Worm (Caenorhabditis elegans) whole organism, L4/young adult: Measurements from ENCODE around the gene C48D1.9.

Experiments used
- W03F9.2 ChIP-seq: fragments of 150-350 bp; optimal IDR thresholded peaks from 2 replicates; lab custom pipeline; 2014; ENCODE audit warnings: missing biosample characterization, missing genetic modification characterization
- dao-5 ChIP-seq: sonication (generic microtip); optimal IDR thresholded peaks from 2 replicates; lab custom pipeline; 2016; ENCODE audit warnings: missing genotype, missing genetic modification characterization, moderate library complexity, missing compliant biosample characterization
- him-1 ChIP-seq: sonication (generic microtip); optimal IDR thresholded peaks from 2 replicates; lab custom pipeline; 2016; ENCODE audit warnings: missing genotype, missing genetic modification reagents, missing genetic modification characterization, missing compliant biosample characterization

ce11 chrIV:13220594-13220993, 11.1 kb upstream of the C48D1.9 start:
- TF ChIP-seq W03F9.2 (tag; lab: Kevin White, UChicago) (no peak), him-1 (no peak), dao-5 (tag; lab: Kevin White, UChicago) (no peak)
